Worm (Caenorhabditis elegans) whole organism, early embryonic: ENCODE results near the gene osm-8.

Source experiments
- B0310.2 ChIP-seq: sonication (generic microtip); optimal IDR thresholded peaks from 2 replicates; lab custom pipeline; 2016; ENCODE audit warnings: mild to moderate bottlenecking, missing genetic modification characterization, missing compliant biosample characterization
- aly-1 ChIP-seq: sonication (generic microtip); optimal IDR thresholded peaks from 2 replicates; lab custom pipeline; 2016; ENCODE audit warnings: missing genetic modification characterization, missing compliant biosample characterization
- ama-1 ChIP-seq: fragments of 150-350 bp; optimal IDR thresholded peaks from 2 replicates; lab custom pipeline; 2014
- flt-1 ChIP-seq: fragments of 200-800 bp; sonication (Bioruptor generic); IDR thresholded peaks from 2 replicates; pipeline ENCODE4 v1.3.6; 2022; ENCODE audit warnings: missing genetic modification characterization, missing compliant biosample characterization
- hmbx-1 ChIP-seq: sonication (generic microtip); optimal IDR thresholded peaks from 2 replicates; lab custom pipeline; 2016; ENCODE audit warnings: mild to moderate bottlenecking, missing genetic modification characterization, missing compliant biosample characterization
- hmg-4 ChIP-seq: fragments of 200-800 bp; sonication (Bioruptor generic); optimal IDR thresholded peaks from 2 replicates; lab custom pipeline; 2018; ENCODE audit warnings: mild to moderate bottlenecking, missing genetic modification characterization, missing compliant biosample characterization
- tbx-37 ChIP-seq: fragments of 200-800 bp; sonication (Bioruptor generic); conservative IDR thresholded peaks from 2 replicates; pipeline ENCODE4 v1.3.6; 2022; ENCODE audit warnings: missing genetic modification reagents, missing genetic modification characterization, missing compliant biosample characterization

DNA sequence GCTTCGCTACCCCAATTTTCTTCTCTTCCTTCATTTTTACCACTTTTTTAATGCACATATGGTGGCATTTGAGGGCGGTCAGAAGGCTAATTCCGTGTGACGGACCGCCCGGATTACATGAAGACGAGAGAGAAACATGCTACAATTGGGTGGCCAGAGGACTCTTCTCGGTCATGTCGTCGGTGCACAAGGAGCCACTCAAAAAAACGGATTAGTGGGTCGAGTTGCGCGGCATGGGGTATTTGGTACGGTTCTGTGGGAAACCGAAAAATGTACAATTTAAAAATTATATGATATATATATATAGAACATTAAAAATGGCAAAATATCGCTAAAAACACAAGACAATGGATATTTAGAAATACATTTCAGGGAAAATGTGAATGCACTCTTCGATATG, 34.4 kb downstream of the osm-8 start:
- TF ChIP-seq hmbx-1 (tag; lab: Kevin White, UChicago) (no peak), tbx-37 (GFP tag; lab: Robert Waterston, UW) (no peak), B0310.2 (tag; lab: Kevin White, UChicago) (no peak), ama-1 (no peak), hmg-4 (GFP tag; lab: Kevin White, UChicago) (no peak), aly-1 (no peak), flt-1 (GFP tag; lab: Robert Waterston, UW) (no peak)
